Fruit fly (Drosophila melanogaster) ovary, adult (tissue): Measurements from ENCODE around the gene CG6770.

Source experiments
- CG17801 ChIP-seq: fragments of 200-800 bp; optimal IDR thresholded peaks from 2 replicates; lab custom pipeline; 2019; ENCODE audit warnings: missing biosample characterization, mild to moderate bottlenecking, missing genetic modification characterization, moderate library complexity; ENCODE audit not compliant: partially characterized antibody

Gene CG6770

dm6 chr2L:12029594-12030197 is 16.2 kb downstream of the CG6770 start:
- TF ChIP-seq CG17801 (GFP tag; lab: Kevin White, UChicago) = no peak

DNA sequence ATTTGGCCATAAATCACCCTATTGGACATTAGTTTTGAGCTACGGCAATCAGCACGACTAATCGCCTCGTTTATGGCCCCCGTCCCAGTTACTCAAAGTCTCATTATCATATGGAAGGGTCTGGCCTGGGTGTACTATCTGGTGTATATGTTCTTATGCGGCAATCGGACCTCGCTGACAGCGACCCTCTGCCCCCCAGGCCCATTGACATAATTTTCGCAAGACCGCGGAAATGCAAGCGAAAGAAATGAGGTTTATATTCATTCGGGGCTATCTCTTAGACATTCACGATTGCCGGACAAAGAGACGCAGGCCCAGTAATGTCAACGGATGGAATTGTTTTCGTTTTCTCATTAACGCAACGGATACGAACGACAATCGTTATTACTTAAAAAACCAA is 17.1 kb downstream of the CG6770 start:
- TF ChIP-seq CG17801 (GFP tag; lab: Kevin White, UChicago) = no peak

DNA sequence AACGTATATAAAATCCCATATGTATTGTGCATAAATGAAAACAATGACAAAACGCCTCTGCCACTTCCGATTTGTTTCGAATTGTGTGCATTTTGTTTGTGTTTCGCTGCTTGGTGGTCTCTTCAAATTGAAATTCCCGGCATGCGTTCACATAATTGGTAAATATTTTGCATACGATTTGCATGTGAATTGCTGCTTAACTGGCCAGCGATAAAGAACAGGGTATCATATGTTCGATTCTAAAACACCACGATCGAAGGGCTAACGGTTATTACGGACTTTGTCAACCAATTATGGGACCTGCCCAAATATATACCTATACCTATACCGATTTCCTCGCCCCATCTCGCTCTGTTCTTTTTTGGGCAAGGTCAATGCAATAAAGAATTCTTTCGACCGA is 17.8 kb downstream of the CG6770 start:
- no peak for TF ChIP-seq CG17801 (GFP tag; lab: Kevin White, UChicago)

dm6 chr2L:12027435-12027834 is 18.5 kb downstream of the CG6770 start, which contains the start of gene dmGlut:
TSS of gene dmGlut (plus strand) at chr2L:12027438.
- no peak for TF ChIP-seq CG17801 (GFP tag; lab: Kevin White, UChicago)

dm6 chr2L:12026458-12027431 is 19.2 kb downstream of the CG6770 start:
- TF ChIP-seq CG17801 (GFP tag; lab: Kevin White, UChicago) = peak; percentile 39

DNA sequence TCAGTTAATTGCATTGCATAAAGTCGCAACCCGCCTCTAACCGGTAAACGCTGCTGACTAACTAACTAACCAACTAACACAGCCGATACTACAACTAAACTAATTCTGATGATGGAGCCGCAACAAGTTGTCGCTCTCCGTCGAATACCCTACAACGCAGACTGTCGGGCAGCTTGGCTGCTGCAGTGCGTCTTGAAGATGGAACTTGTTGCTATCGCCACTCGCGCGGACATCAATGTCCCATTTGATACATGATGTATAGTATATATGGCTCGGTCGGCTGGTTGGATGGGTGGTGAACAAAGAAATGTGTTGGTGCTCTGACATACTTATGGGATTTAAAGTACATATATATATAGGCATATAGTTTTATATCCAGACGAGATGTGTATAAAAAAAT is 20.4 kb downstream of the CG6770 start:
- TF ChIP-seq CG17801 (GFP tag; lab: Kevin White, UChicago) = no peak

dm6 chr2L:12024104-12024503 is 21.8 kb downstream of the CG6770 start:
- TF ChIP-seq CG17801 (GFP tag; lab: Kevin White, UChicago) = no peak

dm6 chr2L:12021193-12021592 is 24.7 kb downstream of the CG6770 start:
- no peak for TF ChIP-seq CG17801 (GFP tag; lab: Kevin White, UChicago)

DNA sequence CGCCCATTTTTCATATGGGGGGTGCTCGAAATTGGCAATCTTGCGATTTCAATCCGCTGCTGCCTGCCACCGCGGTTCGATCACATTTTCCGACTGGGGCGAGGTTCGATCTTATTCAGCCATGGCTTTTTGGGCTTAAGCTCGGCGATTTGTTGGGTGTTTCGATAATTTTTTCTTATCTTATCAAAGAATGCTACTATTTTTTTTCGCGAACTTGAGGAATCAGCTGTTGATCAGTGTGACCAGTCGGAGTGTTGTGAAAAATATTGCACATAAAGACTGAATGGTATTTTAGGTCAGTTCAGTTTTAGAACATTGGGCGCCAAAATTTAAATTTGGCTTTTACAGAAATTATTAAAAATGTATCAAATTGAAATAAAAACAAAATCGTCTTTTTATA is 25.2 kb downstream of the CG6770 start, which contains the start of gene Wdr81:
TSS of gene Wdr81 (minus strand) at position 226 of the 400 bp plus-strand sequence.
- no peak for TF ChIP-seq CG17801 (GFP tag; lab: Kevin White, UChicago)

DNA sequence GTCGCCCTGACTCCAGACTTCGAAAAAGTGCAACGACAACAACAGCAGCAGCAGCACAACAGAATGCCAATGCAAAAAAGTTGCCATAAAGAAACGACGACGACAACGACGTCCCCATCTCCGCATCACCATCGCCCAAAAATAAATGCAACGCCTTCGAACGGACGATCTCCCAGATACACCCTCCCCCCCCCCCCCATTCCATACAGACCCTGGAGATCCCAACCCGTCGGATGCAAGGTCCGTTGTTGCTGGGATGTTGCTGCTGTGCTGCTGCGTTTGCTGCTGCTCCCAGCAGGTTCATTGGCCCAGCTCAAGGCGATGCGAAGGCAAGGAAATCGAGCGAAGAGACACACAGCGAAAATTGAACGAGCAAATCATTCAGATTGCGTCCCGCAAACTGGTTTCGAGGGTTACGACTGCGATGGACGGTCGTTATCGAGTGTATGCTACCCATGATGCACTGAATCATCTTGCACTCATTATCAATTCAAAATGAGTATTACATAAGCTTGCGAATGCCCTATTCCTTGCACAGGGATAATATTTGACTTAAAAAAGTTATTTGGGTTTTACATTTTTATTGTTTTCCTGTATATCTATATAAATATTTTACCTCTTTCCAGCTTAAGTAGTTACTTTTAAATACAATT is 32.1 kb downstream of the CG6770 start:
- TF ChIP-seq CG17801 (GFP tag; lab: Kevin White, UChicago) = no peak

DNA sequence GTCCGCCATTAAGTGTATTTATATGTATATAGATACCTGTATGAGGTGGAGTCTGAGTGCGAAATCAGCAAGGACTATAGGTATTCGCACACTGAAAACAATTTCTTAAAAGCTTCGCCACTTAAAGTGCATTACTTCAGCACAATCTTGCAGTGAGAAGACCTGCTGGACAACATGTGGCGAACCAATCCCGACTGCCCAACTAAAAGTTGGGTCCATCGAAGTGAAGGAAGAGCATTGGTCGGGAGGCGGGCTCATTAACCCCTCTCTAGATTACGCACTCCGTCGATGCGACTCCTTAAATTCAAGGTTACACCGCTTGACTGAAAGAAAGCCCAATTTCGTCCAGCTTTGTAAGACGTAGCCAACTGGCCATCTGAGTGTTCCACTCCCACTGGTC is 32.7 kb downstream of the CG6770 start:
- TF ChIP-seq CG17801 (GFP tag; lab: Kevin White, UChicago) = no peak

dm6 chr2L:12011682-12012655 is 33.9 kb downstream of the CG6770 start:
- TF ChIP-seq CG17801 (GFP tag; lab: Kevin White, UChicago) = no peak

DNA sequence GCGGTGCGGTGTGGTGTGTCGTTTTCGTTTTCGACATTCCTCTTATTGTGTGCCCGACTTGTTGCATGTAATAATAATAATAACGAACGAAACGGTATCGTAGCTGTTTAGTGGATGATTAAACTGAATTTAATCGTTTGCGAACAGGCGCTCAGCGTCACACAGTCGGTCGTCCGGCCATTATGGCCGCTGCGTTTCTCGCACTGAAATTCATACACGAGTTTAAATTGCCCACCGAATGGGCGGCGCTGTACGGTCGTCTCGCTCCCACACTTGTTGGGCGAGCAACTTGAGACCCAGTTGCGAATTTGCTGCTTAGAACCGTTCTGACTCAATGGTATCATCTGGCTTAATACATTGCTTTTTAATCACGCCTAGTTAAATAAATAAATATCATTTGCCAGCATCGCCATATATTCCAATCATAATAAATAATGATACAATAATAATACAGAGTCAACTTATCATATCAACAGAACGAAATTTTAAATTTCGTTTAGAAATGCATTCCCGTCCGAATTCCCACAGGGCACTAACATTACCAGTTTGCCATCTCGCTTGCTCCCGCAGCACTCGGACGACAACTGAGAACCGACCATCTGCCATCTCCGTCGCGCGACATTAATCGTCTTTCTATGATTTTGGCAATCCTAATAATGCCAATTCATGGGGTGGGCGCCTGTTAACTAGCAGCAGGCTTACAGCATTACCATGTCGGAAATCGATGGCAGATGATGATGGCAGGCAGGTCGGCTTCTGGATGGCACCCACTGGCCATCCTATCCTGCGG is 34.8 kb downstream of the CG6770 start:
- TF ChIP-seq CG17801 (GFP tag; lab: Kevin White, UChicago) = peak; percentile 91
